Worm (Caenorhabditis elegans) whole organism, mixed stage, embryonic: ENCODE data around the gene T13C5.10.

Experiments used
- bed-3 ChIP-seq: fragments of 200-800 bp; sonication (Bioruptor generic); optimal IDR thresholded peaks from 3 replicates; lab custom pipeline; 2018; ENCODE audit warnings: mild to moderate bottlenecking, missing genetic modification characterization, moderate library complexity, missing compliant biosample characterization
- lin-32 ChIP-seq: fragments of 200-800 bp; sonication (Bioruptor generic); optimal IDR thresholded peaks from 2 replicates; lab custom pipeline; 2018; ENCODE audit warnings: mild to moderate bottlenecking, missing genetic modification characterization, missing compliant biosample characterization
- lsy-2 ChIP-seq: fragments of 150-350 bp; optimal IDR thresholded peaks from 2 replicates; lab custom pipeline; 2014; ENCODE audit warnings: missing biosample characterization, missing genetic modification characterization
- mab-5 ChIP-seq: fragments of 150-350 bp; optimal IDR thresholded peaks from 2 replicates; lab custom pipeline; 2014; ENCODE audit warnings: missing biosample characterization, missing genetic modification characterization
- nhr-28 ChIP-seq: fragments of 150-350 bp; optimal IDR thresholded peaks from 2 replicates; lab custom pipeline; 2014; ENCODE audit warnings: missing biosample characterization, missing genetic modification characterization
- pha-4 ChIP-seq: fragments of 150-350 bp; optimal IDR thresholded peaks from 2 replicates; lab custom pipeline; 2018; ENCODE audit warnings: missing biosample characterization, missing genetic modification reagents, missing genetic modification characterization
- unc-120 ChIP-seq: sonication (generic microtip); optimal IDR thresholded peaks from 2 replicates; lab custom pipeline; 2017; ENCODE audit warnings: missing genetic modification characterization, missing compliant biosample characterization; ENCODE audit not compliant: poor library complexity, severe bottlenecking
- unc-39 ChIP-seq: fragments of 150-350 bp; optimal IDR thresholded peaks from 2 replicates; lab custom pipeline; 2014; ENCODE audit warnings: missing biosample characterization, missing genetic modification characterization
- unc-62 ChIP-seq: fragments of 150-350 bp; optimal IDR thresholded peaks from 2 replicates; lab custom pipeline; 2014; ENCODE audit warnings: missing biosample characterization, missing genetic modification reagents, missing genetic modification characterization
- zip-8 ChIP-seq: fragments of 150-350 bp; optimal IDR thresholded peaks from 2 replicates; lab custom pipeline; 2014; ENCODE audit warnings: missing biosample characterization, missing genetic modification characterization

ce11 chrX:6208463-6208862, 20.5 kb downstream of the T13C5.10 start, which contains the start of gene C14F11.7:
- TF ChIP-seq bed-3 (GFP tag; lab: Kevin White, UChicago) (no peak), pha-4 (tag; lab: Kevin White, UChicago) (no peak), unc-39 (no peak), mab-5 (tag; lab: Kevin White, UChicago) (no peak), lin-32 (no peak), lsy-2 (tag; lab: Kevin White, UChicago) (no peak), zip-8 (tag; lab: Kevin White, UChicago) (no peak), unc-120 (tag; lab: Kevin White, UChicago) (no peak), unc-62 (no peak), nhr-28 (no peak)
